Worm (Caenorhabditis elegans) whole organism, L1 larva: ENCODE data around the gene cfim-2.
A peak's percentile ranks its signal among the peaks of the same experiment; 100 is the strongest.

Experiments
- C16A3.4 ChIP-seq: fragments of 150-350 bp; optimal IDR thresholded peaks from 2 replicates; lab custom pipeline; 2014; ENCODE audit warnings: missing biosample characterization, missing genetic modification characterization
- F16B12.6 ChIP-seq: fragments of 150-350 bp; optimal IDR thresholded peaks from 2 replicates; lab custom pipeline; 2014; ENCODE audit warnings: missing biosample characterization, missing genetic modification characterization
- Y116A8C.19 ChIP-seq: sonication (generic microtip); optimal IDR thresholded peaks from 2 replicates; lab custom pipeline; 2016; ENCODE audit warnings: missing compliant biosample characterization, missing genetic modification characterization, borderline replicate concordance
- alr-1 ChIP-seq: fragments of 200-800 bp; sonication (Bioruptor generic); optimal IDR thresholded peaks from 2 replicates; lab custom pipeline; 2018; ENCODE audit warnings: borderline replicate concordance, mild to moderate bottlenecking, missing genetic modification characterization, missing compliant biosample characterization
- blmp-1 ChIP-seq: fragments of 150-350 bp; optimal IDR thresholded peaks from 2 replicates; lab custom pipeline; 2014; ENCODE audit warnings: missing biosample characterization, missing genetic modification characterization
- ceh-8 ChIP-seq: fragments of 200-800 bp; sonication (Bioruptor generic); optimal IDR thresholded peaks from 2 replicates; lab custom pipeline; 2018; ENCODE audit warnings: mild to moderate bottlenecking, missing genetic modification characterization, moderate library complexity, missing compliant biosample characterization
- ceh-88 ChIP-seq: fragments of 200-800 bp; sonication (Bioruptor generic); IDR thresholded peaks from 2 replicates; pipeline ENCODE4 v1.3.6; 2022; ENCODE audit warnings: missing genetic modification characterization, missing compliant biosample characterization
- ces-1 ChIP-seq: fragments of 150-350 bp; optimal IDR thresholded peaks from 2 replicates; lab custom pipeline; 2014; ENCODE audit warnings: missing biosample characterization, missing genetic modification reagents, missing genetic modification characterization
- dpl-1 ChIP-seq, 3 experiments: fragments of 150-350 bp in 2 of 3; sonication (generic microtip) in 1 of 3; optimal IDR thresholded peaks; 2 replicates each; lab custom pipeline; 2014 to 2017; ENCODE audit warnings: missing biosample characterization in 3 of 3, missing genetic modification characterization in 3 of 3, missing genetic modification reagents in 3 of 3
- efl-1 ChIP-seq, 4 experiments: fragments of 150-350 bp; optimal IDR thresholded peaks in 3 of 4; peaks in 1 of 4; 1 replicate in 1 of 4; 2 replicates in 3 of 4; lab custom pipeline; 2014; ENCODE audit warnings: missing biosample characterization in 2 of 4, missing genetic modification characterization in 2 of 4, missing genetic modification reagents in 2 of 4
- egl-13 ChIP-seq: sonication (generic microtip); optimal IDR thresholded peaks from 2 replicates; lab custom pipeline; 2016; ENCODE audit warnings: missing genotype, missing genetic modification reagents, missing genetic modification characterization, missing compliant biosample characterization
- elt-3 ChIP-seq, 6 experiments: fragments of 150-350 bp in 1 of 6; sonication (generic microtip); optimal IDR thresholded peaks; 2 replicates each; lab custom pipeline; 2017 to 2018; ENCODE audit warnings: missing biosample characterization in 6 of 6, missing genetic modification characterization in 6 of 6, inconsistent platforms in 1 of 6
- fkh-4 ChIP-seq: sonication (generic microtip); optimal IDR thresholded peaks from 2 replicates; lab custom pipeline; 2016; ENCODE audit warnings: missing compliant biosample characterization, missing genetic modification characterization, borderline replicate concordance
- fos-1 ChIP-seq: fragments of 150-350 bp; optimal IDR thresholded peaks from 2 replicates; lab custom pipeline; 2014; ENCODE audit warnings: missing biosample characterization, missing genetic modification characterization
- hlh-4 ChIP-seq: sonication (generic microtip); optimal IDR thresholded peaks from 2 replicates; lab custom pipeline; 2016; ENCODE audit warnings: mild to moderate bottlenecking, missing genetic modification characterization, missing compliant biosample characterization
- lin-14 ChIP-seq: fragments of 200-800 bp; sonication (Bioruptor generic); optimal IDR thresholded peaks from 2 replicates; lab custom pipeline; 2018; ENCODE audit warnings: mild to moderate bottlenecking, missing genetic modification characterization, moderate library complexity, missing compliant biosample characterization
- lin-35 ChIP-seq, 2 experiments: fragments of 150-350 bp; optimal IDR thresholded peaks; 2 replicates each; lab custom pipeline; 2014; ENCODE audit warnings: missing biosample characterization in 2 of 2, missing genetic modification characterization in 2 of 2, missing genetic modification reagents in 2 of 2
- lin-39 ChIP-seq: fragments of 150-350 bp; optimal IDR thresholded peaks from 2 replicates; lab custom pipeline; 2014; ENCODE audit warnings: missing biosample characterization, missing genetic modification reagents, missing genetic modification characterization
- lir-3 ChIP-seq: sonication (generic microtip); optimal IDR thresholded peaks from 2 replicates; lab custom pipeline; 2016; ENCODE audit warnings: mild to moderate bottlenecking, missing genetic modification characterization, moderate library complexity, missing compliant biosample characterization; ENCODE audit not compliant: poor library complexity
- lsy-2 ChIP-seq, 2 experiments: fragments of 150-350 bp; optimal IDR thresholded peaks; 2 replicates each; lab custom pipeline; 2014; ENCODE audit warnings: missing biosample characterization in 2 of 2, missing genetic modification characterization in 2 of 2
- nhr-19 ChIP-seq: fragments of 200-800 bp; sonication (Bioruptor generic); conservative IDR thresholded peaks from 2 replicates; pipeline ENCODE4 v1.3.6; 2022; ENCODE audit warnings: missing genetic modification characterization, missing compliant biosample characterization
- nhr-20 ChIP-seq: sonication (generic microtip); optimal IDR thresholded peaks from 2 replicates; lab custom pipeline; 2016; ENCODE audit warnings: mild to moderate bottlenecking, missing genetic modification characterization, missing compliant biosample characterization
- nhr-28 ChIP-seq: fragments of 150-350 bp; optimal IDR thresholded peaks from 2 replicates; lab custom pipeline; 2014; ENCODE audit warnings: missing biosample characterization, missing genetic modification characterization
- nhr-77 ChIP-seq: fragments of 150-350 bp; optimal IDR thresholded peaks from 2 replicates; lab custom pipeline; 2014; ENCODE audit warnings: missing biosample characterization, missing genetic modification characterization
- nhr-85 ChIP-seq: sonication (generic microtip); peaks from one replicate; lab custom pipeline; 2016; ENCODE audit warnings: missing genetic modification characterization, inconsistent platforms, missing compliant biosample characterization
- pag-3 ChIP-seq: sonication (generic microtip); optimal IDR thresholded peaks from 2 replicates; lab custom pipeline; 2017; ENCODE audit warnings: missing genetic modification characterization, mild to moderate bottlenecking, missing compliant biosample characterization, antibody characterized with exemption, borderline replicate concordance; ENCODE audit not compliant: insufficient read depth
- pqm-1 ChIP-seq: sonication (generic microtip); optimal IDR thresholded peaks from 3 replicates; lab custom pipeline; 2017; ENCODE audit warnings: missing biosample characterization, missing genetic modification characterization
- rnt-1 ChIP-seq: sonication (generic microtip); optimal IDR thresholded peaks from 2 replicates; lab custom pipeline; 2016; ENCODE audit warnings: mild to moderate bottlenecking, missing genetic modification characterization, moderate library complexity, missing compliant biosample characterization
- snu-23 ChIP-seq: sonication (generic microtip); optimal IDR thresholded peaks from 2 replicates; lab custom pipeline; 2016; ENCODE audit warnings: missing genetic modification characterization, missing compliant biosample characterization
- sox-4 ChIP-seq: sonication (generic microtip); optimal IDR thresholded peaks from 2 replicates; lab custom pipeline; 2016; ENCODE audit warnings: missing genetic modification characterization, missing compliant biosample characterization
- sptf-1 ChIP-seq: fragments of 150-350 bp; optimal IDR thresholded peaks from 2 replicates; lab custom pipeline; 2014; ENCODE audit warnings: missing biosample characterization, missing genetic modification characterization
- sup-37 ChIP-seq: fragments of 200-800 bp; sonication (Bioruptor generic); optimal IDR thresholded peaks from 2 replicates; lab custom pipeline; 2018; ENCODE audit warnings: mild to moderate bottlenecking, missing genetic modification characterization, missing compliant biosample characterization
- swsn-7 ChIP-seq: sonication (generic microtip); optimal IDR thresholded peaks from 2 replicates; lab custom pipeline; 2016; ENCODE audit warnings: missing genetic modification characterization, missing compliant biosample characterization
- tbx-2 ChIP-seq: sonication (generic microtip); optimal IDR thresholded peaks from 2 replicates; lab custom pipeline; 2016; ENCODE audit warnings: missing genetic modification characterization, missing compliant biosample characterization
- unc-130 ChIP-seq: fragments of 150-350 bp; optimal IDR thresholded peaks from 2 replicates; lab custom pipeline; 2017; ENCODE audit warnings: missing biosample characterization, missing genetic modification characterization, inconsistent platforms
- unc-62 ChIP-seq: fragments of 150-350 bp; optimal IDR thresholded peaks from 2 replicates; lab custom pipeline; 2014; ENCODE audit warnings: missing biosample characterization, missing genetic modification reagents, missing genetic modification characterization
- zag-1 ChIP-seq: fragments of 150-350 bp; optimal IDR thresholded peaks from 2 replicates; lab custom pipeline; 2014; ENCODE audit warnings: missing biosample characterization, missing genetic modification characterization
- zip-4 ChIP-seq: fragments of 200-800 bp; sonication (Bioruptor generic); optimal IDR thresholded peaks from 2 replicates; lab custom pipeline; 2018; ENCODE audit warnings: mild to moderate bottlenecking, missing genetic modification characterization, moderate library complexity, missing compliant biosample characterization
- ztf-4 ChIP-seq: fragments of 150-350 bp; optimal IDR thresholded peaks from 2 replicates; lab custom pipeline; 2014; ENCODE audit warnings: missing biosample characterization, missing genetic modification characterization

Gene cfim-2

ce11 chrIV:8906743-8907142, 19.4 kb upstream of the cfim-2 start, which contains the start of gene C27B7.7:
TSS of gene C27B7.7 (plus strand) at chrIV:8907043.
- no peak for TF ChIP-seq Y116A8C.19 (tag; lab: Kevin White, UChicago)
- no peak for TF ChIP-seq zip-4
- no peak for TF ChIP-seq unc-62
- no peak for TF ChIP-seq ceh-88 (GFP tag; lab: Robert Waterston, UW)
- no peak for TF ChIP-seq pag-3 (tag; lab: Kevin White, UChicago)
- TF ChIP-seq rnt-1 (tag; lab: Kevin White, UChicago), result no peak
- TF ChIP-seq lsy-2 (tag; optimal IDR thresholded peaks at IDR 0.05; lab: Kevin White, UChicago), result no peak
- TF ChIP-seq snu-23 (GFP tag; lab: Kevin White, UChicago), result no peak
- no peak for TF ChIP-seq fos-1 (tag; lab: Kevin White, UChicago)
- TF ChIP-seq sox-4 (tag; lab: Kevin White, UChicago), result no peak
- TF ChIP-seq alr-1, result no peak
- no peak for TF ChIP-seq ceh-8
- no peak for TF ChIP-seq sup-37 (GFP tag; lab: Kevin White, UChicago)
- no peak for TF ChIP-seq lin-14 (GFP tag; lab: Kevin White, UChicago)
- TF ChIP-seq sptf-1 (tag; lab: Kevin White, UChicago), result no peak
- no peak for TF ChIP-seq zag-1 (tag; lab: Kevin White, UChicago)
- TF ChIP-seq nhr-77 (tag; lab: Kevin White, UChicago), result no peak
- no peak for TF ChIP-seq ces-1 (GFP tag; lab: Kevin White, UChicago)
- no peak for TF ChIP-seq efl-1 (optimal IDR thresholded peaks at IDR 0.05; lab: Kevin White, UChicago)
- no peak for TF ChIP-seq efl-1 (GFP tag; optimal IDR thresholded peaks at IDR 0.05 in 1 of 2; lab: Kevin White, UChicago)
- no peak for TF ChIP-seq ztf-4 (tag; lab: Kevin White, UChicago)

ce11 chrIV:8914187-8914586, 11.9 kb upstream of the cfim-2 start:
- no peak for TF ChIP-seq nhr-19 (GFP tag; lab: Robert Waterston, UW)
- TF ChIP-seq pqm-1 (tag; lab: Kevin White, UChicago), result no peak
- TF ChIP-seq nhr-28 (tag; lab: Kevin White, UChicago), result no peak
- no peak for TF ChIP-seq rnt-1 (tag; lab: Kevin White, UChicago)
- peak; percentile 14 for TF ChIP-seq nhr-20 (tag; lab: Kevin White, UChicago)
- TF ChIP-seq nhr-85 (tag; lab: Kevin White, UChicago), result peak; percentile 42
- TF ChIP-seq elt-3 (tag; optimal IDR thresholded peaks at IDR 0.05; lab: Kevin White, UChicago), result peak in 1 of 6 experiments; percentile 13
- TF ChIP-seq lin-35 (GFP tag; optimal IDR thresholded peaks at IDR 0.05; lab: Kevin White, UChicago), result peak in 1 of 2 experiments; percentile 24
- peak; percentile 15 for TF ChIP-seq blmp-1 (tag; lab: Kevin White, UChicago)

- TF ChIP-seq lin-35 (GFP tag; optimal IDR thresholded peaks at IDR 0.05; lab: Kevin White, UChicago) (no peak), pag-3 (tag; lab: Kevin White, UChicago) (no peak), blmp-1 (tag; lab: Kevin White, UChicago) (no peak), ceh-88 (GFP tag; lab: Robert Waterston, UW) (no peak), ces-1 (GFP tag; lab: Kevin White, UChicago) (no peak), C16A3.4 (tag; lab: Kevin White, UChicago) (no peak), lir-3 (tag; lab: Kevin White, UChicago) (no peak), nhr-85 (tag; lab: Kevin White, UChicago) (no peak), fkh-4 (tag; lab: Kevin White, UChicago) (no peak), alr-1 (no peak), snu-23 (GFP tag; lab: Kevin White, UChicago) (no peak), dpl-1 (GFP tag; optimal IDR thresholded peaks at IDR 0.05; lab: Kevin White, UChicago) (no peak), lin-39 (tag; lab: Kevin White, UChicago) (no peak), unc-130 (tag; lab: Kevin White, UChicago) (no peak), sox-4 (tag; lab: Kevin White, UChicago) (no peak), egl-13 (tag; lab: Kevin White, UChicago) (no peak), swsn-7 (no peak), hlh-4 (tag; lab: Kevin White, UChicago) (no peak), F16B12.6 (tag; lab: Kevin White, UChicago) (no peak), tbx-2 (no peak)
These were observed 10.1 kb upstream of the cfim-2 start, which contains the start of gene C27B7.9 for ce11 chrIV:8916010-8916409. TSS of gene C27B7.9 (minus strand) at chrIV:8916110.
